Worm (Caenorhabditis elegans) whole organism, late embryonic: ENCODE measurements around the gene srx-74.

Source experiments
- C08G9.2 ChIP-seq: sonication (generic microtip); optimal IDR thresholded peaks from 2 replicates; lab custom pipeline; 2016; ENCODE audit warnings: mild to moderate bottlenecking, missing genetic modification characterization, moderate library complexity, missing compliant biosample characterization
- K09A11.1 ChIP-seq: sonication (generic microtip); optimal IDR thresholded peaks from 2 replicates; lab custom pipeline; 2017; ENCODE audit warnings: antibody characterized with exemption, mild to moderate bottlenecking, missing genetic modification characterization, missing compliant biosample characterization; ENCODE audit not compliant: insufficient read depth
- ama-1 ChIP-seq: fragments of 150-350 bp; optimal IDR thresholded peaks from 2 replicates; lab custom pipeline; 2014
- ceh-9 ChIP-seq: sonication (generic microtip); optimal IDR thresholded peaks from 2 replicates; lab custom pipeline; 2016; ENCODE audit warnings: mild to moderate bottlenecking, missing genetic modification characterization, inconsistent platforms, missing compliant biosample characterization
- fkh-10 ChIP-seq: fragments of 150-350 bp; optimal IDR thresholded peaks from 2 replicates; lab custom pipeline; 2014; ENCODE audit warnings: missing biosample characterization, missing genetic modification reagents, missing genetic modification characterization
- hlh-8 ChIP-seq: sonication (generic microtip); optimal IDR thresholded peaks from 2 replicates; lab custom pipeline; 2016; ENCODE audit warnings: missing genotype, missing genetic modification characterization, missing compliant biosample characterization
- nhr-11 ChIP-seq: fragments of 150-350 bp; optimal IDR thresholded peaks from 2 replicates; lab custom pipeline; 2014; ENCODE audit warnings: missing biosample characterization, missing genetic modification characterization
- npax-4 ChIP-seq: sonication (generic microtip); optimal IDR thresholded peaks from 2 replicates; lab custom pipeline; 2016; ENCODE audit warnings: missing genetic modification characterization, missing compliant biosample characterization
- pag-3 ChIP-seq: sonication (generic microtip); optimal IDR thresholded peaks from 2 replicates; lab custom pipeline; 2016; ENCODE audit warnings: missing compliant biosample characterization, missing genetic modification characterization, borderline replicate concordance
- ref-2 ChIP-seq: sonication (generic microtip); optimal IDR thresholded peaks from 2 replicates; lab custom pipeline; 2016; ENCODE audit warnings: missing genetic modification characterization, missing compliant biosample characterization
- sox-2 ChIP-seq: fragments of 200-800 bp; sonication (Bioruptor generic); IDR thresholded peaks from 2 replicates; pipeline ENCODE4 v1.3.6; 2022; ENCODE audit warnings: missing genetic modification reagents, missing genetic modification characterization, missing compliant biosample characterization
- tbx-2 ChIP-seq: sonication (generic microtip); optimal IDR thresholded peaks from 2 replicates; lab custom pipeline; 2016; ENCODE audit warnings: missing genetic modification characterization, missing compliant biosample characterization
- unc-55 ChIP-seq: sonication (generic microtip); optimal IDR thresholded peaks from 2 replicates; lab custom pipeline; 2017; ENCODE audit warnings: missing biosample characterization, missing genetic modification reagents, missing genetic modification characterization

DNA sequence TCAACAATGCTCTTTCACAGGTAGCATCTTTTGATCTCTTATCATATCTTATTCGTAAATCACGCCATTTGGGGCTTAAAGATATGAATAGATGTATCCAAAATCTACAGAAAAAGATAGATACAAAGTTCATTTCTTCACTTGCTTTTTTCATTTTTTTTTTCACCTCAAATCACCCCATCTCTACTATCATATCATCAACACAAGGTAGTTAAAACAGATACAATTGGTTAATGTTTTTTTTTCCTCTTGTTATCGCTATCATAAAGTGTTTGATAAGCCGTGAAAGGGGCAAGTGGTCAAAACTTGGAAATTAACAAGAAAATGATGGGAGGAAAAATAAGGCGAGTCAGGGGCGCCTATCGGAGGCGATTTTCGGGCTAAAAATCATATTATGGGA is 32.0 kb downstream of the srx-74 start:
- TF ChIP-seq unc-55 (GFP tag; lab: Kevin White, UChicago) (no peak), ama-1 (lab: Kevin White, UChicago) (no peak), C08G9.2 (tag; lab: Kevin White, UChicago) (no peak), tbx-2 (no peak), nhr-11 (no peak), hlh-8 (tag; lab: Kevin White, UChicago) (no peak), fkh-10 (GFP tag; lab: Kevin White, UChicago) (no peak), ceh-9 (tag; lab: Kevin White, UChicago) (no peak), sox-2 (no peak), pag-3 (tag; lab: Kevin White, UChicago) (no peak), ref-2 (tag; lab: Kevin White, UChicago) (no peak), K09A11.1 (tag; lab: Kevin White, UChicago) (no peak), npax-4 (tag; lab: Kevin White, UChicago) (no peak)
